Worm (Caenorhabditis elegans) whole organism, L2 larva: ENCODE data around the gene clec-123.

ENCODE experiments used
- ZK546.5 ChIP-seq: sonication (generic microtip); optimal IDR thresholded peaks from 2 replicates; lab custom pipeline; 2017; ENCODE audit warnings: missing biosample characterization, missing genetic modification characterization
- ama-1 ChIP-seq: fragments of 150-350 bp; optimal IDR thresholded peaks from 2 replicates; lab custom pipeline; 2018; ENCODE audit warnings: inconsistent platforms
- ceh-16 ChIP-seq: fragments of 150-350 bp; optimal IDR thresholded peaks from 2 replicates; lab custom pipeline; 2014; ENCODE audit warnings: missing biosample characterization, missing genetic modification characterization
- elt-3 ChIP-seq: sonication (generic microtip); optimal IDR thresholded peaks from 2 replicates; lab custom pipeline; 2017; ENCODE audit warnings: missing biosample characterization, missing genetic modification characterization
- mdl-1 ChIP-seq, 2 experiments: fragments of 150-350 bp in 1 of 2; sonication (generic microtip) in 1 of 2; optimal IDR thresholded peaks; 2 replicates each; lab custom pipeline; 2017; ENCODE audit warnings: missing biosample characterization in 2 of 2, missing genetic modification characterization in 2 of 2
- nhr-11 ChIP-seq: fragments of 150-350 bp; optimal IDR thresholded peaks from 2 replicates; lab custom pipeline; 2014; ENCODE audit warnings: missing biosample characterization, missing genetic modification characterization
- nhr-6 ChIP-seq: fragments of 150-350 bp; optimal IDR thresholded peaks from 2 replicates; lab custom pipeline; 2014; ENCODE audit warnings: missing biosample characterization, missing genetic modification characterization
- skn-1 ChIP-seq: sonication (generic microtip); optimal IDR thresholded peaks from 2 replicates; lab custom pipeline; 2017; ENCODE audit warnings: missing biosample characterization, missing genetic modification characterization
- snpc-4 ChIP-seq: fragments of 150-350 bp; optimal IDR thresholded peaks from 2 replicates; lab custom pipeline; 2014; ENCODE audit warnings: missing biosample characterization, missing genetic modification characterization
- unc-62 ChIP-seq: fragments of 150-350 bp; optimal IDR thresholded peaks from 2 replicates; lab custom pipeline; 2014; ENCODE audit warnings: missing biosample characterization, missing genetic modification reagents, missing genetic modification characterization

- TF ChIP-seq nhr-6 = no peak
- TF ChIP-seq snpc-4 (tag; lab: Kevin White, UChicago) = no peak
- TF ChIP-seq nhr-11 (tag; lab: Kevin White, UChicago) = no peak
- TF ChIP-seq unc-62 (GFP tag; lab: Kevin White, UChicago) = no peak
- no peak for TF ChIP-seq mdl-1 (tag; optimal IDR thresholded peaks at IDR 0.05; lab: Kevin White, UChicago)
- TF ChIP-seq ceh-16 (tag; lab: Kevin White, UChicago) = no peak
- no peak for TF ChIP-seq elt-3 (tag; lab: Kevin White, UChicago)
- no peak for TF ChIP-seq ama-1 (lab: Kevin White, UChicago)
- TF ChIP-seq skn-1 (tag; lab: Kevin White, UChicago) = no peak
- TF ChIP-seq ZK546.5 (tag; lab: Kevin White, UChicago) = no peak
Observed at ce11 chrII:3145842-3146241, 31.8 kb downstream of the clec-123 start, which contains the start of gene T10D4.15.
